Worm (Caenorhabditis elegans): ENCODE results near the gene ZK1098.9.

Gene ZK1098.9

DNA sequence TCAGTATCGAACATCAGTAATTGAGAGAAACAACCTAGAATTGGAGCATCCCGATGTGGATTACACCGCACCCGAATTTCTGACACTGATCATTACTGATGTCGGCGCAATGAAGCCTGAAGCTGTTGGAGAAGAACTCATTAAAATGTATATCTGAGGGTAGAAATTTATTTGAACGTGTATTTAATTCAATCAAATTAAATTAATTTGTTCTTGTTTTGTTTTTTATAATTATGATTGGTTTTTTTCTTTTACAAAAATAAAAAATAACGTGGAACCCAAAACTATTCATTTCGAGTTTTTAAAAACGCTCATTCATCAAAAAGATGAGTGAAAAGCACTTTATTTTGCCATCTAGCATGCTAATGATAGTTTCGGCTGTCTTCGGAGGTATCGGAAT lies at the start of gene ZK1098.9:
Gene ZK1098.9, plus strand, starts transcription at position 301 of the 400 bp plus-strand sequence.
- no peak for TF ChIP-seq sea-1 (GFP tag; conservative IDR thresholded peaks at IDR 0.05)
- no peak for TF ChIP-seq pes-1 (GFP tag; IDR thresholded peaks at IDR 0.05)
- TF ChIP-seq scrt-1 (GFP tag; IDR thresholded peaks at IDR 0.05): no peak
- TF ChIP-seq ceh-13 (GFP tag; optimal IDR thresholded peaks at IDR 0.05): no peak
- no peak for TF ChIP-seq hmg-4 (GFP tag; optimal IDR thresholded peaks at IDR 0.05)
- TF ChIP-seq tbx-11 (GFP tag; IDR thresholded peaks at IDR 0.05): no peak
- TF ChIP-seq ama-1 (optimal IDR thresholded peaks at IDR 0.05): no peak

- TF ChIP-seq sea-1 (GFP tag; conservative IDR thresholded peaks at IDR 0.05) (no peak), scrt-1 (GFP tag; IDR thresholded peaks at IDR 0.05) (no peak), hnd-1 (tag; optimal IDR thresholded peaks at IDR 0.05) (no peak)
Observed at ce11 chrIII:9496083-9496482, 48.1 kb upstream of the ZK1098.9 start.

DNA sequence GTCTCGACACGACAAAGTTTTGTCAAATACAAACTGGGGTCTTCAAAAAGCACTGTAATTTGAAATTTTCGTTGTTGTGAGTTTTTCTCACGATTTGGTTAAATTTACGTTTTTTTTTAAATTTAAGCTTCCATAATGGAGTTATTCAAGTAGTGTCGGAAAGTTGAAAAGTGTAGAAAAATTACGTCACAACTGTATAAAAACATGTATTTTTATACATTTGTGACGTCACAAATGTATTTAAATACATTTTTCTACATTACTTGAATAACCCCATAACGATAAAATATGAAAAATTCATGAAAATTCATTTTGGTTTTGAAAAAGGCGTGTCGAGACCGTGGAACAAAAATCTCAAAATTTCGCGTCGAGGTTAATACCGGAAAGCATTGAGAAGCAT lies 46.8 kb upstream of the ZK1098.9 start:
- no peak for TF ChIP-seq ama-1 (optimal IDR thresholded peaks at IDR 0.05)
- TF ChIP-seq flt-1 (GFP tag; IDR thresholded peaks at IDR 0.05): no peak
- TF ChIP-seq ceh-36 (tag; optimal IDR thresholded peaks at IDR 0.05): no peak
- no peak for TF ChIP-seq pes-1 (GFP tag; IDR thresholded peaks at IDR 0.05)
- TF ChIP-seq sea-1 (GFP tag; conservative IDR thresholded peaks at IDR 0.05): no peak
- no peak for TF ChIP-seq tbx-37 (GFP tag; conservative IDR thresholded peaks at IDR 0.05)
- no peak for TF ChIP-seq hmbx-1 (tag; optimal IDR thresholded peaks at IDR 0.05)
- TF ChIP-seq aly-1 (tag; optimal IDR thresholded peaks at IDR 0.05): no peak
- TF ChIP-seq F13C5.2 (tag; optimal IDR thresholded peaks at IDR 0.05): no peak
- TF ChIP-seq ets-7 (tag; optimal IDR thresholded peaks at IDR 0.05): no peak
- TF ChIP-seq B0310.2 (tag; optimal IDR thresholded peaks at IDR 0.05): no peak
- TF ChIP-seq hmg-4 (GFP tag; optimal IDR thresholded peaks at IDR 0.05): no peak
- no peak for TF ChIP-seq tbx-11 (GFP tag; IDR thresholded peaks at IDR 0.05)
- TF ChIP-seq ceh-13 (GFP tag; optimal IDR thresholded peaks at IDR 0.05): no peak
- TF ChIP-seq tra-4 (tag; optimal IDR thresholded peaks at IDR 0.05): no peak
- no peak for TF ChIP-seq scrt-1 (GFP tag; IDR thresholded peaks at IDR 0.05)

DNA sequence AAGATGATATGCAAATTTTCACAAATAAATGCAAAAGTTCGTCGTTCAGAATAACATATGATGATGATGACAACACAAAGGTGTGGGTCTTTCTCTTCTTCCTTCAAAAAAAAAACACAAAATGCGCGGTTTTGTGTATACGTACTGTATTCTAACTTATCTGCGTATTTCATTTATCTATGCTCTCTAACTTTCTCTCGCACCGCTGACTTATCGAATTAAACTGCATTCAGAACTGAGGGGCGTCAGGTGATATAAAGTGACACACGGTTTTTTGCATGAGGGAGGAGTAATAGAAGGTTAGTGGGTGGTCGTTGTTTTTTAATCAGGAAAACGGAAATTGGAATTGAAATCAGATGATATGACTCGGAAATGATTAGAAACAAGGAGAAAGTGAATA lies 44.0 kb upstream of the ZK1098.9 start, which contains the start of gene sod-4:
Gene sod-4, minus strand, starts transcription at position 109 of the 400 bp plus-strand sequence.
- TF ChIP-seq tbx-11 (GFP tag; IDR thresholded peaks at IDR 0.05) (no peak), flt-1 (GFP tag; IDR thresholded peaks at IDR 0.05) (no peak), aly-1 (tag; optimal IDR thresholded peaks at IDR 0.05) (no peak), ceh-13 (GFP tag; optimal IDR thresholded peaks at IDR 0.05) (no peak), ceh-36 (tag; optimal IDR thresholded peaks at IDR 0.05) (no peak), pes-1 (GFP tag; IDR thresholded peaks at IDR 0.05) (no peak), tra-4 (tag; optimal IDR thresholded peaks at IDR 0.05) (no peak), sea-1 (GFP tag; conservative IDR thresholded peaks at IDR 0.05) (no peak), ets-7 (tag; optimal IDR thresholded peaks at IDR 0.05) (no peak), ama-1 (optimal IDR thresholded peaks at IDR 0.05) (no peak), B0310.2 (tag; optimal IDR thresholded peaks at IDR 0.05) (no peak), hnd-1 (tag; optimal IDR thresholded peaks at IDR 0.05) (no peak), tbx-37 (GFP tag; conservative IDR thresholded peaks at IDR 0.05) (no peak), hmbx-1 (tag; optimal IDR thresholded peaks at IDR 0.05) (no peak), scrt-1 (GFP tag; IDR thresholded peaks at IDR 0.05) (no peak), F13C5.2 (tag; optimal IDR thresholded peaks at IDR 0.05) (no peak), hmg-4 (GFP tag; optimal IDR thresholded peaks at IDR 0.05) (no peak)

- TF ChIP-seq scrt-1 (GFP tag; IDR thresholded peaks at IDR 0.05) (no peak), ets-7 (tag; optimal IDR thresholded peaks at IDR 0.05) (no peak), tra-4 (tag; optimal IDR thresholded peaks at IDR 0.05) (no peak), flt-1 (GFP tag; IDR thresholded peaks at IDR 0.05) (no peak), ceh-13 (GFP tag; optimal IDR thresholded peaks at IDR 0.05) (no peak), tbx-37 (GFP tag; conservative IDR thresholded peaks at IDR 0.05) (no peak)
Observed at ce11 chrIII:9501072-9501471, 43.2 kb upstream of the ZK1098.9 start.

DNA sequence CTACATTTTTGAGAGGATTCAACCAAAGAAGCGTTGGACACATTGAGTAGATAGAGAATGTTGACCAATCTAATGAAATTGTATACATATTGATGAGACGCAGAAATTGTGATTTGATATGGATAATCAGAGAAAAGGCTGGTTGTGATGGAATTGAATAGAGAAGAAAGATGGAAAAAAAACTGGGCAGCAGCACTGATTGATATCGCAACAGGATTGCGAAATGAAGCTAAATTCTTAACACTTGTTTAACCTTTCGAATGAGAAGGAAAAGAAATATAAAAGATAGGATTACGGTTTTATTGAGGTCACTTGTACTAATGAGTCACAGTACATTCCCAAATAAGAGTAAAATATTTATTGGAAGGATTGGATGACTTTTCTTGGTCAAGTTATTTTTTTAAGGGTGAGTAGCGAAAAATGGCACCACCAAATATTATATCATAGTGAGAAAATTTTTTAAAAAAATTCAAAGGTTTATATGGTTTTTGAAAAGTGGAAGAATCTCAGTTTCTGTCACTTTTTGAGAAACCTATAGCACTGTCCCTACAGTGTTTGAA lies 42.0 kb upstream of the ZK1098.9 start:
- TF ChIP-seq B0310.2 (tag; optimal IDR thresholded peaks at IDR 0.05) (no peak), pes-1 (GFP tag; IDR thresholded peaks at IDR 0.05) (no peak), aly-1 (tag; optimal IDR thresholded peaks at IDR 0.05) (no peak), tra-4 (tag; optimal IDR thresholded peaks at IDR 0.05) (no peak), hmg-4 (GFP tag; optimal IDR thresholded peaks at IDR 0.05) (no peak), hmbx-1 (tag; optimal IDR thresholded peaks at IDR 0.05) (no peak), ceh-13 (GFP tag; optimal IDR thresholded peaks at IDR 0.05) (no peak), ceh-36 (tag; optimal IDR thresholded peaks at IDR 0.05) (no peak), hnd-1 (tag; optimal IDR thresholded peaks at IDR 0.05) (no peak), ama-1 (optimal IDR thresholded peaks at IDR 0.05) (no peak), flt-1 (GFP tag; IDR thresholded peaks at IDR 0.05) (no peak), F13C5.2 (tag; optimal IDR thresholded peaks at IDR 0.05) (no peak), ets-7 (tag; optimal IDR thresholded peaks at IDR 0.05) (no peak), tbx-37 (GFP tag; conservative IDR thresholded peaks at IDR 0.05) (no peak), scrt-1 (GFP tag; IDR thresholded peaks at IDR 0.05) (no peak), sea-1 (GFP tag; conservative IDR thresholded peaks at IDR 0.05) (no peak), tbx-11 (GFP tag; IDR thresholded peaks at IDR 0.05) (no peak)

DNA sequence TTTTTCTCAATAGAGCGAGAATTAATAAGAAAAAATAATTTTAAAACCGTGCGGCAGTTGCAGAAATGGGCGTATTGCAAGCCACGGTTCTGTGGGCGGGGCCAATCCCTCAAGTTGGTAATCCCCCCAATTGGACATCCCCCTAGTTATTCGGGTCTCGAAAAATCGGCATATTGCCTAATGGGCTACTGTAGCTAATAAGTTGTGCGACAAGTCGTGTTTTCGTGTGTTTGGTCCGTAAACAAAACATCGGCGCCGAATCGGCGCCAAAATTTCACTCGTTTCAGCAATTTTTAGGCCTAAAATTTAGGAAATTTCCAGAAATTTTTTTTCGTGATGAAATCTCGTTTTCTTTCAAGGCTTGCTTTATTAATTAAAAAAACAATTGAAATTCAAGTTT lies 39.9 kb upstream of the ZK1098.9 start:
- no peak for TF ChIP-seq pes-1 (GFP tag; IDR thresholded peaks at IDR 0.05)
- no peak for TF ChIP-seq ceh-13 (GFP tag; optimal IDR thresholded peaks at IDR 0.05)
- TF ChIP-seq aly-1 (tag; optimal IDR thresholded peaks at IDR 0.05): no peak
- no peak for TF ChIP-seq scrt-1 (GFP tag; IDR thresholded peaks at IDR 0.05)
- no peak for TF ChIP-seq flt-1 (GFP tag; IDR thresholded peaks at IDR 0.05)
- TF ChIP-seq F13C5.2 (tag; optimal IDR thresholded peaks at IDR 0.05): no peak
- no peak for TF ChIP-seq ceh-36 (tag; optimal IDR thresholded peaks at IDR 0.05)
- no peak for TF ChIP-seq tbx-11 (GFP tag; IDR thresholded peaks at IDR 0.05)
- no peak for TF ChIP-seq B0310.2 (tag; optimal IDR thresholded peaks at IDR 0.05)
- TF ChIP-seq ama-1 (optimal IDR thresholded peaks at IDR 0.05): no peak
- no peak for TF ChIP-seq hmbx-1 (tag; optimal IDR thresholded peaks at IDR 0.05)

DNA sequence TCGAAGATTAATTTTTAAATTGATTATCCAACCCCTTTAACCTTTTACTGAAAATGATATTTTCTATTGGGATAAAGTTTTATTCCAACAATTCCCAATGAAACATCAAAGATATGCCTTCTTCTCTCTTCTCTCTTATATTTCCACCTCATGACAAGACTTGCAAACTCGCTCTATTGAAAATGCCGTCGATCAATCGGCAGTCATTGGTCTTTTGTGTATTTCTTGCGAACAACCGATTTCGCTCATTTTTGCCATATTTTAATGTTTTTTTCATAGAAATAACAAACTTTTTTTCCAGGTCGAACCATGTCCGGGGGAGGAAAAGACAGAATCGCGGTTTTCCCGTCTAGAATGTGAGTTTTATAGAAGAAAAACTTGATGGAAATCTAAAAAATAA lies 36.4 kb upstream of the ZK1098.9 start, which contains the start of gene vha-14:
Gene vha-14, plus strand, starts transcription at position 302 of the 400 bp plus-strand sequence.
- TF ChIP-seq F13C5.2 (tag; optimal IDR thresholded peaks at IDR 0.05): peak; percentile 1
- TF ChIP-seq hmg-4 (GFP tag; optimal IDR thresholded peaks at IDR 0.05): peak; percentile 6
- no peak for TF ChIP-seq tra-4 (tag; optimal IDR thresholded peaks at IDR 0.05)

All from whole organism, early embryonic.